Fruit fly (Drosophila melanogaster) Kc167 (cell line): Measurements from ENCODE around the gene CG15406.

Experiments
- Sin3A ChIP-seq: fragments of >200 bp; optimal IDR thresholded peaks from 2 replicates; lab custom pipeline; 2018; ENCODE audit warnings: missing external identifiers
- h ChIP-seq: fragments of >200 bp; optimal IDR thresholded peaks from 3 replicates; lab custom pipeline; 2018; ENCODE audit warnings: missing external identifiers
- psq ChIP-seq: fragments of >200 bp; optimal IDR thresholded peaks from 2 replicates; lab custom pipeline; 2017; ENCODE audit warnings: missing external identifiers

dm6 chr2L:3280484-3280993, 28.5 kb upstream of the CG15406 start, which contains the start of gene OtopLb:
- TF ChIP-seq Sin3A (lab: Kevin White, UChicago) (no peak), h (lab: Kevin White, UChicago) (no peak), psq (no peak)
